Worm (Caenorhabditis elegans): ENCODE data around the gene srw-130.
A peak's percentile ranks its signal among the peaks of the same experiment; 100 is the strongest.
"Not testable (repeated sequence)": the region's sequence is repeated elsewhere in the genome, so short reads cannot be mapped to it uniquely, and the experiment has no call there.

srw-130 gene

ce11 chrV:3579248-3579647 lies 30.6 kb upstream of the srw-130 start:
- peak; percentile 67 for TF ChIP-seq nhr-129 (tag; optimal IDR thresholded peaks at IDR 0.05)
- peak; percentile 40 for TF ChIP-seq C34F6.9 (tag; optimal IDR thresholded peaks at IDR 0.05)
- TF ChIP-seq lin-11 (tag; optimal IDR thresholded peaks at IDR 0.05), result peak; percentile 14
- TF ChIP-seq aly-2 (tag; optimal IDR thresholded peaks at IDR 0.05), result no peak

ce11 chrV:3578813-3579212 lies 30.1 kb upstream of the srw-130 start, which contains the start of gene pygl-1:
Gene pygl-1, plus strand, starts transcription at chrV:3579023.
- TF ChIP-seq lsy-2 (tag; optimal IDR thresholded peaks at IDR 0.05), result peak in 1 of 2 experiments; percentile 81
- TF ChIP-seq ceh-16 (tag; optimal IDR thresholded peaks at IDR 0.05), result no peak
- TF ChIP-seq nhr-12 (tag; optimal IDR thresholded peaks at IDR 0.05), result no peak
- TF ChIP-seq Y55F3AM.14 (GFP tag; optimal IDR thresholded peaks at IDR 0.05), result no peak

ce11 chrV:3575759-3576158 lies 27.1 kb upstream of the srw-130 start, which contains the start of gene grl-27:
Gene grl-27, minus strand, starts transcription at chrV:3575859.
- TF ChIP-seq crh-2 (tag; optimal IDR thresholded peaks at IDR 0.05) (no peak), ZK546.5 (tag; optimal IDR thresholded peaks at IDR 0.05) (no peak), F13H6.1 (tag; optimal IDR thresholded peaks at IDR 0.05) (no peak), nhr-12 (tag; optimal IDR thresholded peaks at IDR 0.05) (no peak), C34F6.9 (tag; optimal IDR thresholded peaks at IDR 0.05) (no peak), mab-5 (tag; optimal IDR thresholded peaks at IDR 0.05) (no peak), elt-1 (tag; optimal IDR thresholded peaks at IDR 0.05) (no peak), unc-39 (tag; optimal IDR thresholded peaks at IDR 0.05) (no peak), unc-55 (GFP tag; optimal IDR thresholded peaks at IDR 0.05) (no peak), nhr-129 (tag; optimal IDR thresholded peaks at IDR 0.05) (no peak), zag-1 (tag; optimal IDR thresholded peaks at IDR 0.05) (no peak), ztf-4 (tag; optimal IDR thresholded peaks at IDR 0.05) (no peak), mdl-1 (tag; optimal IDR thresholded peaks at IDR 0.05) (no peak), ama-1 (optimal IDR thresholded peaks at IDR 0.05) (no peak), aly-2 (tag; optimal IDR thresholded peaks at IDR 0.05) (no peak), nhr-11 (tag; optimal IDR thresholded peaks at IDR 0.05) (no peak), nhr-237 (tag; optimal IDR thresholded peaks at IDR 0.05) (no peak), mbf-1 (tag; optimal IDR thresholded peaks at IDR 0.05) (no peak), fos-1 (tag; optimal IDR thresholded peaks at IDR 0.05) (no peak), blmp-1 (tag; optimal IDR thresholded peaks at IDR 0.05; ENCODE audit: insufficient read depth) (no peak)

ce11 chrV:3572408-3572807 lies 23.7 kb upstream of the srw-130 start, which contains the start of gene F40C5.1:
Gene F40C5.1, plus strand, starts transcription at chrV:3572708.
- TF ChIP-seq sma-3 (GFP tag; optimal IDR thresholded peaks at IDR 0.05); nhr-25 (tag; optimal IDR thresholded peaks at IDR 0.05); lin-13 (GFP tag; optimal IDR thresholded peaks at IDR 0.05): not testable (repeated sequence)

- TF ChIP-seq skn-1, nhr-129, egl-27 (tag; optimal IDR thresholded peaks at IDR 0.05): not testable (repeated sequence)
These were observed 22.0 kb upstream of the srw-130 start, which contains the start of gene F40C5.2 for ce11 chrV:3570695-3571094. Gene F40C5.2, plus strand, starts transcription at chrV:3570995.

ce11 chrV:3564335-3564734 lies 15.6 kb upstream of the srw-130 start, which contains the start of gene T24A6.17:
Gene T24A6.17, minus strand, starts transcription at chrV:3564435.
- not testable (repeated sequence) for TF ChIP-seq ztf-11, snpc-4, nhr-6 (tag; optimal IDR thresholded peaks at IDR 0.05)

ce11 chrV:3562824-3563223 lies 14.1 kb upstream of the srw-130 start, which contains the start of gene T24A6.16:
Gene T24A6.16, minus strand, starts transcription at chrV:3562924.
- TF ChIP-seq ama-1 (optimal IDR thresholded peaks at IDR 0.05); nhr-25 (tag; optimal IDR thresholded peaks at IDR 0.05); crh-2 (tag; optimal IDR thresholded peaks at IDR 0.05): not testable (repeated sequence)

Data from whole organism, L2 larva.